Fruit fly (Drosophila melanogaster) whole organism: ENCODE measurements around the gene CG31697.

Experiments
- CG8478 ChIP-seq: fragments of >200 bp; optimal IDR thresholded peaks from 2 replicates; lab custom pipeline; 2018; ENCODE audit warnings: inconsistent platforms
- Dll ChIP-seq: fragments of >200 bp; optimal IDR thresholded peaks from 2 replicates; lab custom pipeline; 2017
- EcR ChIP-seq, 2 experiments: fragments of >200 bp; optimal IDR thresholded peaks; 2 replicates each; lab custom pipeline; 2017; ENCODE audit warnings: missing biosample characterization in 2 of 2, missing genetic modification characterization in 2 of 2, missing genetic modification reagents in 2 of 2
- pan ChIP-seq: fragments of >200 bp; optimal IDR thresholded peaks from 2 replicates; lab custom pipeline; 2017
- psq ChIP-seq: fragments of >200 bp; optimal IDR thresholded peaks from 2 replicates; lab custom pipeline; 2017
- usp ChIP-seq: fragments of >200 bp; optimal IDR thresholded peaks from 2 replicates; lab custom pipeline; 2017; ENCODE audit warnings: missing biosample characterization, missing genetic modification characterization, mixed read lengths

- TF ChIP-seq psq (lab: Kevin White, UChicago) (no peak), pan (lab: Kevin White, UChicago) (no peak), CG8478 (lab: Kevin White, UChicago) (no peak), usp (GFP tag; lab: Kevin White, UChicago) (no peak), Dll (lab: Kevin White, UChicago) (no peak), EcR (GFP tag; optimal IDR thresholded peaks at IDR 0.05; lab: Kevin White, UChicago) (no peak)
These were observed 8.4 kb upstream of the CG31697 start for dm6 chr2L:19526844-19527243.
